Fruit fly (Drosophila melanogaster) whole organism, embryonic: ENCODE measurements around the gene wge.

Experiments
- Aef1 ChIP-seq: fragments of 200-800 bp; sonication (Bioruptor generic); IDR thresholded peaks from 3 replicates; pipeline ENCODE4 v1.3.6; 2022; ENCODE audit warnings: missing biosample characterization, missing genetic modification characterization
- Asciz ChIP-seq: fragments of 200-800 bp; sonication (Bioruptor generic); optimal IDR thresholded peaks from 2 replicates; lab custom pipeline; 2017; ENCODE audit warnings: missing biosample characterization, mild to moderate bottlenecking, missing genetic modification characterization, missing genetic modification reagents
- Atf3 ChIP-seq: fragments of 200-800 bp; sonication (Bioruptor generic); optimal IDR thresholded peaks from 3 replicates; lab custom pipeline; 2016; ENCODE audit warnings: missing biosample characterization, missing genetic modification characterization
- CG10321 ChIP-seq: fragments of 200-800 bp; sonication (Bioruptor generic); IDR thresholded peaks from 2 replicates; pipeline ENCODE4 v1.3.6; 2022; ENCODE audit warnings: missing biosample characterization, missing genetic modification characterization
- CG1233 ChIP-seq: fragments of 200-800 bp; sonication (Bioruptor generic); optimal IDR thresholded peaks from 4 replicates; lab custom pipeline; 2018; ENCODE audit warnings: missing biosample characterization, mild to moderate bottlenecking, missing genetic modification characterization
- CG13287 ChIP-seq: fragments of 200-800 bp; sonication (Bioruptor generic); IDR thresholded peaks from 2 replicates; pipeline ENCODE4 v1.3.6; 2022; ENCODE audit warnings: missing biosample characterization, missing genetic modification characterization; ENCODE audit not compliant: partially characterized antibody
- CG13296 ChIP-seq: fragments of 200-800 bp; sonication (Bioruptor generic); optimal IDR thresholded peaks from 3 replicates; lab custom pipeline; 2018; ENCODE audit warnings: missing biosample characterization, mild to moderate bottlenecking, missing genetic modification characterization
- CG13624 ChIP-seq: fragments of 200-800 bp; sonication (Bioruptor generic); optimal IDR thresholded peaks from 2 replicates; lab custom pipeline; 2016; ENCODE audit warnings: missing biosample characterization, missing genetic modification characterization
- CG14965 ChIP-seq: fragments of 200-800 bp; sonication (Bioruptor generic); optimal IDR thresholded peaks from 2 replicates; lab custom pipeline; 2016; ENCODE audit warnings: missing biosample characterization, missing genetic modification characterization, borderline replicate concordance
- CG1602 ChIP-seq: fragments of 200-800 bp; sonication (Bioruptor generic); optimal IDR thresholded peaks from 3 replicates; lab custom pipeline; 2016; ENCODE audit warnings: missing biosample characterization, missing genetic modification characterization
- CG16813 ChIP-seq: fragments of 200-800 bp; sonication (Bioruptor generic); IDR thresholded peaks from 3 replicates; pipeline ENCODE4 v1.3.6; 2022; ENCODE audit warnings: missing biosample characterization, missing genetic modification characterization; ENCODE audit not compliant: partially characterized antibody
- CG17912 ChIP-seq: fragments of 200-800 bp; sonication (Bioruptor generic); optimal IDR thresholded peaks from 2 replicates; lab custom pipeline; 2018; ENCODE audit warnings: missing biosample characterization, mild to moderate bottlenecking, missing genetic modification characterization
- CG2116 ChIP-seq: fragments of 200-800 bp; sonication (Bioruptor generic); optimal IDR thresholded peaks from 3 replicates; lab custom pipeline; 2018; ENCODE audit warnings: missing biosample characterization, mild to moderate bottlenecking, missing genetic modification characterization
- CG31224 ChIP-seq: fragments of 200-800 bp; sonication (Bioruptor generic); IDR thresholded peaks from 2 replicates; pipeline ENCODE4 v1.3.6; 2022; ENCODE audit warnings: missing biosample characterization, missing genetic modification characterization
- CG31441 ChIP-seq: fragments of 200-800 bp; sonication (Bioruptor generic); IDR thresholded peaks from 2 replicates; pipeline ENCODE4 v1.3.6; 2022; ENCODE audit warnings: missing biosample characterization, missing genetic modification characterization
- CG4360 ChIP-seq: fragments of 200-800 bp; sonication (Bioruptor generic); IDR thresholded peaks from 2 replicates; pipeline ENCODE4 v1.3.6; 2022; ENCODE audit warnings: missing biosample characterization, missing genetic modification characterization
- CG4707 ChIP-seq: fragments of 200-800 bp; sonication (Bioruptor generic); optimal IDR thresholded peaks from 2 replicates; lab custom pipeline; 2018; ENCODE audit warnings: missing biosample characterization, mild to moderate bottlenecking, missing genetic modification characterization, moderate library complexity
- CG4730 ChIP-seq: fragments of 200-800 bp; sonication (Bioruptor generic); IDR thresholded peaks from 2 replicates; pipeline ENCODE4 v1.3.6; 2022; ENCODE audit warnings: missing biosample characterization, missing genetic modification characterization
- CG6175 ChIP-seq: fragments of 200-800 bp; sonication (Bioruptor generic); IDR thresholded peaks from 3 replicates; pipeline ENCODE4 v1.3.6; 2022; ENCODE audit warnings: missing biosample characterization, missing genetic modification characterization
- CG8281 ChIP-seq: fragments of 200-800 bp; sonication (Bioruptor generic); optimal IDR thresholded peaks from 2 replicates; lab custom pipeline; 2018; ENCODE audit warnings: missing biosample characterization, mild to moderate bottlenecking, missing genetic modification characterization, moderate library complexity
- CG8478 ChIP-seq: fragments of >200 bp; optimal IDR thresholded peaks from 2 replicates; lab custom pipeline; 2018
- CG8924 ChIP-seq: fragments of 200-800 bp; optimal IDR thresholded peaks from 3 replicates; lab custom pipeline; 2019; ENCODE audit warnings: missing biosample characterization, mild to moderate bottlenecking, missing genetic modification characterization, moderate library complexity
- Camta ChIP-seq: fragments of 200-800 bp; sonication (Bioruptor generic); optimal IDR thresholded peaks from 2 replicates; lab custom pipeline; 2016; ENCODE audit warnings: missing biosample characterization, missing genetic modification characterization
- Dek ChIP-seq: fragments of 200-800 bp; sonication (Bioruptor generic); optimal IDR thresholded peaks from 3 replicates; lab custom pipeline; 2019; ENCODE audit warnings: missing biosample characterization, mild to moderate bottlenecking, missing genetic modification characterization, moderate library complexity
- Dip2 ChIP-seq: fragments of 200-800 bp; sonication (Bioruptor generic); IDR thresholded peaks from 2 replicates; pipeline ENCODE4 v1.3.6; 2022; ENCODE audit warnings: missing biosample characterization, missing genetic modification characterization
- E2f2 ChIP-seq: fragments of 200-800 bp; sonication (Bioruptor generic); IDR thresholded peaks from 2 replicates; pipeline ENCODE4 v1.3.6; 2022; ENCODE audit warnings: missing biosample characterization, missing genetic modification characterization
- Ets97D ChIP-seq: fragments of 200-800 bp; sonication (Bioruptor generic); optimal IDR thresholded peaks from 3 replicates; lab custom pipeline; 2016; ENCODE audit warnings: missing biosample characterization, missing genetic modification characterization
- GATAe ChIP-seq: fragments of 200-800 bp; sonication (Bioruptor generic); conservative IDR thresholded peaks from 2 replicates; pipeline ENCODE4 v1.3.6; 2022; ENCODE audit warnings: missing biosample characterization, missing genetic modification characterization
- HLH4C ChIP-seq: fragments of 200-800 bp; sonication (Bioruptor generic); IDR thresholded peaks from 3 replicates; pipeline ENCODE4 v1.3.6; 2022; ENCODE audit warnings: missing biosample characterization, missing genetic modification characterization; ENCODE audit not compliant: partially characterized antibody
- HLHmδ ChIP-seq: fragments of 200-800 bp; sonication (Bioruptor generic); optimal IDR thresholded peaks from 2 replicates; lab custom pipeline; 2018; ENCODE audit warnings: missing biosample characterization, mild to moderate bottlenecking, missing genetic modification characterization, moderate library complexity
- Mad ChIP-seq: fragments of 200-800 bp; sonication (Bioruptor generic); optimal IDR thresholded peaks from 2 replicates; lab custom pipeline; 2016; ENCODE audit warnings: missing biosample characterization, missing genetic modification characterization
- Ssrp ChIP-seq: fragments of 200-800 bp; sonication (Bioruptor generic); optimal IDR thresholded peaks from 2 replicates; lab custom pipeline; 2018; ENCODE audit warnings: missing biosample characterization, mild to moderate bottlenecking, missing genetic modification characterization, moderate library complexity
- TFAM ChIP-seq: fragments of 200-800 bp; sonication (Bioruptor generic); optimal IDR thresholded peaks from 2 replicates; lab custom pipeline; 2017; ENCODE audit warnings: missing biosample characterization, missing genetic modification characterization, inconsistent platforms
- ato ChIP-seq: fragments of 200-800 bp; sonication (Bioruptor generic); IDR thresholded peaks from 2 replicates; pipeline ENCODE4 v1.3.6; 2022; ENCODE audit warnings: missing biosample characterization, missing genetic modification characterization; ENCODE audit not compliant: partially characterized antibody
- chn ChIP-seq: fragments of 200-800 bp; sonication (Bioruptor generic); optimal IDR thresholded peaks from 2 replicates; lab custom pipeline; 2016; ENCODE audit warnings: missing biosample characterization, missing genetic modification characterization
- danr ChIP-seq: fragments of 200-800 bp; sonication (Bioruptor generic); IDR thresholded peaks from 2 replicates; pipeline ENCODE4 v1.3.6; 2022; ENCODE audit warnings: missing biosample characterization, missing genetic modification characterization
- eve ChIP-seq, 2 experiments: fragments of >200 bp; optimal IDR thresholded peaks; 2 replicates each; lab custom pipeline; 2017; ENCODE audit warnings: missing biosample characterization in 2 of 2, missing genetic modification characterization in 2 of 2
- ftz-f1 ChIP-seq: fragments of 200-800 bp; sonication (Bioruptor generic); optimal IDR thresholded peaks from 2 replicates; lab custom pipeline; 2016; ENCODE audit warnings: missing biosample characterization, missing genetic modification characterization
- gsb ChIP-seq: fragments of 200-800 bp; sonication (Bioruptor generic); IDR thresholded peaks from 2 replicates; pipeline ENCODE4 v1.3.6; 2022; ENCODE audit warnings: missing biosample characterization, missing genetic modification characterization
- kay ChIP-seq: fragments of 200-800 bp; sonication (Bioruptor generic); optimal IDR thresholded peaks from 2 replicates; lab custom pipeline; 2016; ENCODE audit warnings: missing biosample characterization, missing genetic modification characterization
- lov ChIP-seq, 2 experiments: fragments of 200-800 bp in 1 of 2; fragments of >200 bp in 1 of 2; sonication (Bioruptor generic) in 1 of 2; IDR thresholded peaks in 1 of 2; optimal IDR thresholded peaks in 1 of 2; 2 replicates in 1 of 2; 3 replicates in 1 of 2; pipeline versions ENCODE4 v1.3.6 to Lab custom; 2017 to 2022; ENCODE audit warnings: missing biosample characterization in 1 of 2, missing genetic modification characterization in 1 of 2
- odd ChIP-seq: fragments of 200-800 bp; sonication (Bioruptor generic); optimal IDR thresholded peaks from 2 replicates; lab custom pipeline; 2017; ENCODE audit warnings: missing biosample characterization, mild to moderate bottlenecking, missing genetic modification characterization
- onecut ChIP-seq: fragments of 200-800 bp; sonication (Bioruptor generic); IDR thresholded peaks from 2 replicates; pipeline ENCODE4 v1.3.6; 2022; ENCODE audit warnings: missing biosample characterization, missing genetic modification characterization
- pros ChIP-seq: fragments of 200-800 bp; sonication (Bioruptor generic); optimal IDR thresholded peaks from 3 replicates; lab custom pipeline; 2019; ENCODE audit warnings: missing biosample characterization, mild to moderate bottlenecking, missing genetic modification characterization, moderate library complexity
- pzg ChIP-seq: fragments of 200-800 bp; sonication (Bioruptor generic); optimal IDR thresholded peaks from 3 replicates; lab custom pipeline; 2018; ENCODE audit warnings: missing biosample characterization, mild to moderate bottlenecking, missing genetic modification characterization, moderate library complexity
- sd ChIP-seq: fragments of 200-800 bp; sonication (Bioruptor generic); optimal IDR thresholded peaks from 3 replicates; lab custom pipeline; 2018; ENCODE audit warnings: missing biosample characterization, mild to moderate bottlenecking, missing genetic modification characterization, moderate library complexity
- slp2 ChIP-seq: fragments of 200-800 bp; sonication (Bioruptor generic); optimal IDR thresholded peaks from 2 replicates; lab custom pipeline; 2016; ENCODE audit warnings: missing biosample characterization, missing genetic modification characterization
- so ChIP-seq: fragments of 200-800 bp; sonication (Bioruptor generic); IDR thresholded peaks from 3 replicates; pipeline ENCODE4 v1.3.6; 2022; ENCODE audit warnings: missing biosample characterization, missing genetic modification characterization
- stwl ChIP-seq: fragments of 200-800 bp; sonication (Bioruptor generic); optimal IDR thresholded peaks from 3 replicates; lab custom pipeline; 2018; ENCODE audit warnings: missing biosample characterization, mild to moderate bottlenecking, missing genetic modification characterization, moderate library complexity
- tna ChIP-seq: fragments of 200-800 bp; sonication (Bioruptor generic); IDR thresholded peaks from 2 replicates; pipeline ENCODE4 v1.3.6; 2022; ENCODE audit warnings: missing biosample characterization, missing genetic modification characterization; ENCODE audit not compliant: partially characterized antibody
- wdn ChIP-seq: fragments of 200-800 bp; sonication (Bioruptor generic); IDR thresholded peaks from 2 replicates; pipeline ENCODE4 v1.3.6; 2022; ENCODE audit warnings: missing biosample characterization, missing genetic modification characterization

The wge gene

dm6 chr3R:22664274-22664673, 56.7 kb downstream of the wge start (continued):
- TF ChIP-seq CG8924 (tag; lab: Kevin White, UChicago) = peak; percentile 7
- TF ChIP-seq Atf3 (GFP tag; lab: Kevin White, UChicago) = peak; percentile 15
- TF ChIP-seq CG1233 (GFP tag; lab: Kevin White, UChicago) = no peak
- TF ChIP-seq pros (GFP tag; lab: Kevin White, UChicago) = no peak
- peak; percentile 12; the same call in 1 of the 3 replicates for TF ChIP-seq so
- no peak for TF ChIP-seq HLHmδ (GFP tag; lab: Kevin White, UChicago)
- no peak for TF ChIP-seq Mad (GFP tag; lab: Kevin White, UChicago)
- no peak for TF ChIP-seq CG13296 (GFP tag; lab: Kevin White, UChicago)
- TF ChIP-seq tna = no peak
- no peak for TF ChIP-seq Aef1 (GFP tag; lab: Robert Waterston, UW)
- no peak for TF ChIP-seq slp2 (GFP tag; lab: Kevin White, UChicago)
- TF ChIP-seq Dip2 (GFP tag; lab: Robert Waterston, UW) = no peak
- TF ChIP-seq chn (GFP tag; lab: Kevin White, UChicago) = peak; percentile 41
- no peak for TF ChIP-seq CG4360
- TF ChIP-seq CG4707 (GFP tag; lab: Kevin White, UChicago) = peak; percentile 17
- peak; percentile 21 for TF ChIP-seq CG1602 (GFP tag; lab: Kevin White, UChicago)
- peak; percentile 26; the same call in 1 of the 2 replicates for TF ChIP-seq onecut (GFP tag; lab: Robert Waterston, UW)
- no peak for TF ChIP-seq stwl
- no peak for TF ChIP-seq kay (GFP tag; lab: Kevin White, UChicago)
- no peak for TF ChIP-seq Camta (GFP tag; lab: Kevin White, UChicago)
- 0 out of 2 replicates have a peak, but pooled peaks have one; percentile 27 for TF ChIP-seq wdn (GFP tag; lab: Robert Waterston, UW)
- TF ChIP-seq Dek (tag; lab: Kevin White, UChicago) = no peak
- no peak for TF ChIP-seq CG4730
- TF ChIP-seq CG31224 = no peak
- TF ChIP-seq CG17912 = no peak
- no peak for TF ChIP-seq ato (GFP tag; lab: Robert Waterston, UW)
- TF ChIP-seq TFAM (GFP tag; lab: Kevin White, UChicago) = no peak
- no peak for TF ChIP-seq CG10321 (GFP tag; lab: Robert Waterston, UW)
- peak; percentile 23; the same call in 1 of the 2 replicates for TF ChIP-seq CG31441
- no peak for TF ChIP-seq ftz-f1
- no peak for TF ChIP-seq E2f2 (GFP tag; lab: Robert Waterston, UW)
- TF ChIP-seq lov (optimal IDR thresholded peaks at IDR 0.05; lab: Kevin White, UChicago) = no peak
- TF ChIP-seq lov (GFP tag; IDR thresholded peaks at IDR 0.05; lab: Robert Waterston, UW) = no peak
- no peak for TF ChIP-seq Asciz
- TF ChIP-seq CG8478 (lab: Kevin White, UChicago) = no peak
- no peak for TF ChIP-seq CG8281 (tag; lab: Kevin White, UChicago)
- TF ChIP-seq sd = no peak
- no peak for TF ChIP-seq Ets97D (GFP tag; lab: Kevin White, UChicago)
- TF ChIP-seq CG13624 (GFP tag; lab: Kevin White, UChicago) = no peak
- no peak for TF ChIP-seq CG2116 (GFP tag; lab: Kevin White, UChicago)
- TF ChIP-seq CG6175 (GFP tag; lab: Robert Waterston, UW) = no peak
- TF ChIP-seq Ssrp (tag; lab: Kevin White, UChicago) = peak; percentile 48
- TF ChIP-seq gsb (GFP tag; lab: Robert Waterston, UW) = no peak
- no peak for TF ChIP-seq odd (GFP tag; lab: Kevin White, UChicago)
- TF ChIP-seq CG16813 = no peak
- TF ChIP-seq CG14965 (GFP tag; lab: Kevin White, UChicago) = no peak
- no peak for TF ChIP-seq GATAe (GFP tag; lab: Robert Waterston, UW)
- peak; percentile 26; the same call in 1 of the 2 replicates for TF ChIP-seq danr (GFP tag; lab: Robert Waterston, UW)
- TF ChIP-seq pzg (GFP tag; lab: Kevin White, UChicago) = no peak
- no peak for TF ChIP-seq CG13287 (GFP tag; lab: Robert Waterston, UW)
- no peak for TF ChIP-seq HLH4C (GFP tag; lab: Robert Waterston, UW)
- peak in 1 of 2 experiments; percentile 5 for TF ChIP-seq eve (GFP tag; optimal IDR thresholded peaks at IDR 0.05; lab: Kevin White, UChicago)
